Worm (Caenorhabditis elegans) whole organism, L4 larva: ENCODE measurements around the gene fos-1.

Source experiments
- F49E8.2 ChIP-seq: sonication (generic microtip); optimal IDR thresholded peaks from 2 replicates; lab custom pipeline; 2016; ENCODE audit warnings: missing compliant biosample characterization, mild to moderate bottlenecking, missing genetic modification characterization, borderline replicate concordance
- T20F7.1 ChIP-seq: fragments of 200-800 bp; sonication (Bioruptor generic); optimal IDR thresholded peaks from 2 replicates; lab custom pipeline; 2018; ENCODE audit warnings: mild to moderate bottlenecking, missing genetic modification characterization, missing compliant biosample characterization
- aha-1 ChIP-seq: fragments of 150-350 bp; peaks from one replicate; lab custom pipeline; 2014; ENCODE audit warnings: missing biosample characterization, missing genetic modification characterization
- aly-2 ChIP-seq: sonication (generic microtip); optimal IDR thresholded peaks from 2 replicates; lab custom pipeline; 2018; ENCODE audit warnings: missing biosample characterization, missing genetic modification characterization
- ama-1 ChIP-seq: fragments of 150-350 bp; optimal IDR thresholded peaks from 2 replicates; lab custom pipeline; 2014; ENCODE audit warnings: inconsistent platforms, mixed read lengths
- arid-1 ChIP-seq: fragments of 200-800 bp; sonication (Bioruptor generic); conservative IDR thresholded peaks from 2 replicates; pipeline ENCODE4 v1.3.6; 2022; ENCODE audit warnings: missing genetic modification reagents, missing genetic modification characterization, missing compliant biosample characterization
- ceh-20 ChIP-seq: fragments of 200-800 bp; sonication (Bioruptor generic); IDR thresholded peaks from 2 replicates; pipeline ENCODE4 v1.3.6; 2022; ENCODE audit warnings: missing genetic modification reagents, missing genetic modification characterization, missing compliant biosample characterization
- ceh-28 ChIP-seq: fragments of 150-350 bp; optimal IDR thresholded peaks from 2 replicates; lab custom pipeline; 2014; ENCODE audit warnings: missing biosample characterization, missing genetic modification reagents, missing genetic modification characterization
- ceh-44 ChIP-seq: fragments of 200-800 bp; sonication (Bioruptor generic); IDR thresholded peaks from 2 replicates; pipeline ENCODE4 v1.3.6; 2022; ENCODE audit warnings: missing genetic modification reagents, missing genetic modification characterization, missing compliant biosample characterization
- ceh-62 ChIP-seq: sonication (generic microtip); optimal IDR thresholded peaks from 2 replicates; lab custom pipeline; 2017; ENCODE audit warnings: missing biosample characterization, missing genetic modification characterization
- ctbp-1 ChIP-seq: fragments of 200-800 bp; sonication (Bioruptor generic); IDR thresholded peaks from 2 replicates; pipeline ENCODE4 v1.3.6; 2022; ENCODE audit warnings: missing genetic modification reagents, missing genetic modification characterization, missing compliant biosample characterization
- daf-16 ChIP-seq, 3 experiments: sonication (generic microtip); optimal IDR thresholded peaks; 2 replicates each; lab custom pipeline; 2016 to 2017; ENCODE audit warnings: missing genetic modification characterization in 3 of 3, missing genetic modification reagents in 3 of 3, mild to moderate bottlenecking in 2 of 3, missing compliant biosample characterization in 2 of 3, missing biosample characterization in 1 of 3, moderate library complexity in 1 of 3
- dmd-6 ChIP-seq: fragments of 200-800 bp; sonication (Bioruptor generic); IDR thresholded peaks from 2 replicates; pipeline ENCODE4 v1.3.6; 2022; ENCODE audit warnings: missing genetic modification reagents, missing genetic modification characterization, missing compliant biosample characterization
- dve-1 ChIP-seq: sonication (generic microtip); optimal IDR thresholded peaks from 2 replicates; lab custom pipeline; 2017; ENCODE audit warnings: antibody characterized with exemption, mild to moderate bottlenecking, missing genetic modification characterization, missing compliant biosample characterization; ENCODE audit not compliant: insufficient read depth
- gei-8 ChIP-seq: fragments of 200-800 bp; sonication (Bioruptor generic); optimal IDR thresholded peaks from 2 replicates; lab custom pipeline; 2018; ENCODE audit warnings: mild to moderate bottlenecking, missing genetic modification characterization, missing compliant biosample characterization
- hif-1 ChIP-seq, 2 experiments: sonication (generic microtip); optimal IDR thresholded peaks; 2 replicates each; lab custom pipeline; 2016 to 2017; ENCODE audit warnings: missing compliant biosample characterization in 2 of 2, missing genetic modification characterization in 2 of 2, missing genetic modification reagents in 2 of 2, missing genotype in 2 of 2, mild to moderate bottlenecking in 1 of 2
- hlh-11 ChIP-seq: fragments of 200-800 bp; sonication (Bioruptor generic); optimal IDR thresholded peaks from 2 replicates; lab custom pipeline; 2018; ENCODE audit warnings: mild to moderate bottlenecking, missing genetic modification characterization, missing compliant biosample characterization
- hlh-30 ChIP-seq: sonication (generic microtip); optimal IDR thresholded peaks from 2 replicates; lab custom pipeline; 2017; ENCODE audit warnings: antibody characterized with exemption, mild to moderate bottlenecking, missing genetic modification characterization, missing compliant biosample characterization; ENCODE audit not compliant: insufficient read depth
- hmg-1.1 ChIP-seq: fragments of 200-800 bp; sonication (Bioruptor generic); IDR thresholded peaks from 2 replicates; pipeline ENCODE4 v1.3.6; 2022; ENCODE audit warnings: missing genetic modification reagents, missing genetic modification characterization, missing compliant biosample characterization
- jun-1 ChIP-seq: fragments of 150-350 bp; optimal IDR thresholded peaks from 2 replicates; lab custom pipeline; 2014; ENCODE audit warnings: missing biosample characterization, missing genetic modification reagents, missing genetic modification characterization
- lin-13 ChIP-seq: fragments of 150-350 bp; optimal IDR thresholded peaks from 2 replicates; lab custom pipeline; 2014; ENCODE audit warnings: missing biosample characterization, missing genetic modification reagents, missing genetic modification characterization
- lin-15B ChIP-seq: fragments of 150-350 bp; sonication (generic microtip); optimal IDR thresholded peaks from 3 replicates; lab custom pipeline; 2014; ENCODE audit warnings: missing biosample characterization, missing genetic modification characterization
- lin-29 ChIP-seq: fragments of 200-800 bp; sonication (Bioruptor generic); IDR thresholded peaks from 2 replicates; pipeline ENCODE4 v1.3.6; 2022; ENCODE audit warnings: missing genetic modification reagents, missing genetic modification characterization, missing compliant biosample characterization
- lsy-2 ChIP-seq, 2 experiments: fragments of 150-350 bp in 1 of 2; sonication (generic microtip) in 1 of 2; optimal IDR thresholded peaks; 2 replicates each; lab custom pipeline; 2014 to 2017; ENCODE audit warnings: missing biosample characterization in 2 of 2, missing genetic modification characterization in 2 of 2
- madf-5 ChIP-seq, 2 experiments: fragments of 200-800 bp; sonication (Bioruptor generic); IDR thresholded peaks; 2 replicates each; pipeline ENCODE4 v1.3.6; 2022; ENCODE audit warnings: missing compliant biosample characterization in 2 of 2, missing genetic modification characterization in 2 of 2
- madf-9 ChIP-seq: fragments of 200-800 bp; sonication (Bioruptor generic); conservative IDR thresholded peaks from 2 replicates; pipeline ENCODE4 v1.3.6; 2022; ENCODE audit warnings: missing genetic modification reagents, missing genetic modification characterization, missing compliant biosample characterization
- mdl-1 ChIP-seq, 2 experiments: fragments of 150-350 bp in 1 of 2; sonication (generic microtip) in 1 of 2; optimal IDR thresholded peaks; 2 replicates each; lab custom pipeline; 2014 to 2017; ENCODE audit warnings: missing biosample characterization in 2 of 2, missing genetic modification characterization in 2 of 2
- mdt-29 ChIP-seq: fragments of 200-800 bp; sonication (Bioruptor generic); IDR thresholded peaks from 2 replicates; pipeline ENCODE4 v1.3.6; 2022; ENCODE audit warnings: missing genetic modification reagents, missing genetic modification characterization, missing compliant biosample characterization
- mep-1 ChIP-seq: fragments of 150-350 bp; sonication (generic microtip); optimal IDR thresholded peaks from 3 replicates; lab custom pipeline; 2014; ENCODE audit warnings: missing biosample characterization, missing genetic modification characterization
- mxl-3 ChIP-seq: fragments of 200-800 bp; sonication (Bioruptor generic); optimal IDR thresholded peaks from 2 replicates; lab custom pipeline; 2018; ENCODE audit warnings: mild to moderate bottlenecking, missing genetic modification characterization, missing compliant biosample characterization
- nhr-11 ChIP-seq: fragments of 150-350 bp; optimal IDR thresholded peaks from 2 replicates; lab custom pipeline; 2014; ENCODE audit warnings: missing biosample characterization, missing genetic modification characterization
- nhr-237 ChIP-seq: sonication (generic microtip); optimal IDR thresholded peaks from 2 replicates; lab custom pipeline; 2017; ENCODE audit warnings: missing biosample characterization, missing genetic modification characterization
- nhr-25 ChIP-seq: sonication (generic microtip); optimal IDR thresholded peaks from 2 replicates; lab custom pipeline; 2017; ENCODE audit warnings: missing genetic modification characterization, mild to moderate bottlenecking, missing compliant biosample characterization, antibody characterized with exemption, moderate library complexity, borderline replicate concordance; ENCODE audit not compliant: insufficient read depth
- nhr-28 ChIP-seq: fragments of 150-350 bp; optimal IDR thresholded peaks from 2 replicates; lab custom pipeline; 2014; ENCODE audit warnings: missing biosample characterization, missing genetic modification characterization
- nhr-42 ChIP-seq: fragments of 200-800 bp; sonication (Bioruptor generic); IDR thresholded peaks from 2 replicates; pipeline ENCODE4 v1.3.6; 2022; ENCODE audit warnings: missing genetic modification characterization, missing compliant biosample characterization
- nhr-48 ChIP-seq: sonication (generic microtip); optimal IDR thresholded peaks from 2 replicates; lab custom pipeline; 2016; ENCODE audit warnings: mild to moderate bottlenecking, missing genetic modification characterization, missing compliant biosample characterization
- nhr-77 ChIP-seq: fragments of 150-350 bp; optimal IDR thresholded peaks from 2 replicates; lab custom pipeline; 2014; ENCODE audit warnings: missing biosample characterization, missing genetic modification characterization
- pha-4 ChIP-seq, 2 experiments: fragments of 150-350 bp in 1 of 2; fragments of 200-800 bp in 1 of 2; sonication (Bioruptor generic) in 1 of 2; IDR thresholded peaks in 1 of 2; optimal IDR thresholded peaks in 1 of 2; 2 replicates each; pipeline versions ENCODE4 v1.3.6 to Lab custom; 2014 to 2022; ENCODE audit warnings: missing genetic modification characterization in 2 of 2, missing genetic modification reagents in 2 of 2, missing biosample characterization in 1 of 2, missing compliant biosample characterization in 1 of 2
- php-3 ChIP-seq: fragments of 200-800 bp; sonication (Bioruptor generic); IDR thresholded peaks from 2 replicates; pipeline ENCODE4 v1.3.6; 2022; ENCODE audit warnings: missing genetic modification reagents, missing genetic modification characterization, missing compliant biosample characterization
- pqm-1 ChIP-seq: sonication (generic microtip); optimal IDR thresholded peaks from 2 replicates; lab custom pipeline; 2017; ENCODE audit warnings: missing biosample characterization, missing genetic modification characterization
- rbr-2 ChIP-seq: sonication (generic microtip); optimal IDR thresholded peaks from 2 replicates; lab custom pipeline; 2016; ENCODE audit warnings: missing genotype, missing genetic modification characterization, missing compliant biosample characterization
- saeg-2 ChIP-seq: fragments of 200-800 bp; sonication (Bioruptor generic); IDR thresholded peaks from 2 replicates; pipeline ENCODE4 v1.3.6; 2022; ENCODE audit warnings: missing genetic modification reagents, missing genetic modification characterization, missing compliant biosample characterization
- set-16 ChIP-seq: fragments of 200-800 bp; sonication (Bioruptor generic); IDR thresholded peaks from 2 replicates; pipeline ENCODE4 v1.3.6; 2022; ENCODE audit warnings: missing genetic modification reagents, missing genetic modification characterization, missing compliant biosample characterization
- snpc-1.2 ChIP-seq: fragments of 200-800 bp; sonication (Bioruptor generic); IDR thresholded peaks from 2 replicates; pipeline ENCODE4 v1.3.6; 2022; ENCODE audit warnings: missing genetic modification reagents, missing genetic modification characterization, missing compliant biosample characterization
- spr-1 ChIP-seq: sonication (generic microtip); optimal IDR thresholded peaks from 2 replicates; lab custom pipeline; 2016; ENCODE audit warnings: mild to moderate bottlenecking, missing genetic modification characterization, missing compliant biosample characterization
- tag-97 ChIP-seq: fragments of 200-800 bp; sonication (Bioruptor generic); IDR thresholded peaks from 2 replicates; pipeline ENCODE4 v1.3.6; 2022; ENCODE audit warnings: missing genetic modification characterization, missing compliant biosample characterization
- unc-62 ChIP-seq, 3 experiments: fragments of 150-350 bp in 1 of 3; sonication (generic microtip); optimal IDR thresholded peaks in 2 of 3; peaks in 1 of 3; 1 replicate in 1 of 3; 2 replicates in 2 of 3; lab custom pipeline; 2014 to 2017; ENCODE audit warnings: missing biosample characterization in 3 of 3, missing genetic modification characterization in 3 of 3, missing genetic modification reagents in 3 of 3, missing genotype in 1 of 3
- zag-1 ChIP-seq: fragments of 150-350 bp; optimal IDR thresholded peaks from 2 replicates; lab custom pipeline; 2014; ENCODE audit warnings: missing biosample characterization, missing genetic modification characterization

Gene fos-1

DNA sequence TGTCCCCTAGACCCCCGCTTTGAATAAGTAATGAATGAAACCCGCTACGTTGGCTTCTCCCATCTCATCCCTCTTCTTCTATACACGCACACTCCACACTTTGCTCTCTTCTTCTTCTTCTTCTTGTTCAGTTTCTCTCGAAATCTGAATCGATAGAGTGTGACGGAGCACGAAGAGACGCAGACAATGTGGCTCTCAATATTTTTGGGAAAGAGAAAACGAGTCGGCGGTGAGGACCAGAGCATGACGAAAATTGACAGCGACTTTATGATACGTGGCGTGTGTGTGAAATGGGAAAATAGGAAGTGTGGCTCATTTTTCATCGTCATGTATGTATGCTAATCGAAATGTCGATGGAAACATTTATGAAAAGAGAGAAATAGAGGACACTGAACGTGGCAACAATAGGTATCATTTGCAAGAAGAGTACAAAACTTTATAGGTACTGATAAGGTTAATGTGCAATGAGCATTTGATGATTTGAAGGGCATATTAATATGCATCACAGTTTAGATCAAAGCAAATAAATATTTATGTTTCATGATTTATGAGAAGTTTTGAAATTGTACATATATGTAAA lies 11.8 kb upstream of the fos-1 start:
- TF ChIP-seq set-16, result no peak
- TF ChIP-seq mxl-3 (GFP tag; lab: Kevin White, UChicago), result peak; percentile 34
- TF ChIP-seq hmg-1.1 (GFP tag; lab: Robert Waterston, UW), result peak; percentile 69
- TF ChIP-seq hlh-11 (tag; lab: Kevin White, UChicago), result peak; percentile 43
- TF ChIP-seq arid-1 (GFP tag; lab: Robert Waterston, UW), result no peak
- peak; percentile 83 for TF ChIP-seq php-3 (GFP tag; lab: Robert Waterston, UW)
- TF ChIP-seq lin-13 (GFP tag; lab: Kevin White, UChicago), result no peak
- TF ChIP-seq unc-62 (GFP tag; optimal IDR thresholded peaks at IDR 0.05 in 1 of 2; lab: Kevin White, UChicago), result peak in 1 of 2 experiments; percentile 97
- no peak for TF ChIP-seq unc-62 (tag; optimal IDR thresholded peaks at IDR 0.05; lab: Kevin White, UChicago)
- no peak for TF ChIP-seq spr-1
- no peak for TF ChIP-seq snpc-1.2 (GFP tag; lab: Robert Waterston, UW)
- TF ChIP-seq nhr-25 (tag; lab: Kevin White, UChicago), result no peak
- TF ChIP-seq hlh-30 (tag; lab: Kevin White, UChicago), result peak; percentile 78
- TF ChIP-seq pha-4 (GFP tag; IDR thresholded peaks at IDR 0.05; lab: Robert Waterston, UW), result no peak
- no peak for TF ChIP-seq pha-4 (tag; optimal IDR thresholded peaks at IDR 0.05; lab: Kevin White, UChicago)
- TF ChIP-seq nhr-48 (tag; lab: Kevin White, UChicago), result peak; percentile 37
- TF ChIP-seq pqm-1 (tag; lab: Kevin White, UChicago), result peak; percentile 61
- TF ChIP-seq saeg-2 (GFP tag; lab: Robert Waterston, UW), result no peak
- no peak for TF ChIP-seq zag-1 (tag; lab: Kevin White, UChicago)
- TF ChIP-seq lsy-2 (tag; optimal IDR thresholded peaks at IDR 0.05; lab: Kevin White, UChicago), result peak in 1 of 2 experiments; percentile 53
- TF ChIP-seq T20F7.1 (GFP tag; lab: Kevin White, UChicago), result peak; percentile 30
- TF ChIP-seq nhr-11 (tag; lab: Kevin White, UChicago), result peak; percentile 67
- TF ChIP-seq lin-29 (GFP tag; lab: Robert Waterston, UW), result no peak
- TF ChIP-seq aly-2 (tag; lab: Kevin White, UChicago), result no peak
- TF ChIP-seq tag-97 (GFP tag; lab: Robert Waterston, UW), result no peak
- peak; percentile 80 for TF ChIP-seq nhr-28 (tag; lab: Kevin White, UChicago)
- peak; percentile 49; the same call in 1 of the 2 replicates for TF ChIP-seq ceh-20 (GFP tag; lab: Robert Waterston, UW)
- peak; percentile 3 for TF ChIP-seq nhr-77
- TF ChIP-seq daf-16 (GFP tag; optimal IDR thresholded peaks at IDR 0.05; lab: Kevin White, UChicago), result no peak
- TF ChIP-seq daf-16 (tag; optimal IDR thresholded peaks at IDR 0.05; lab: Kevin White, UChicago), result peak; percentile 68
- no peak for TF ChIP-seq madf-5 (GFP tag; IDR thresholded peaks at IDR 0.05; lab: Robert Waterston, UW)
- no peak for TF ChIP-seq mdt-29
- no peak for TF ChIP-seq lin-15B (tag; lab: Kevin White, UChicago)
- peak; percentile 65 for TF ChIP-seq dmd-6
- peak; percentile 67 for TF ChIP-seq mep-1
- TF ChIP-seq ctbp-1 (GFP tag; lab: Robert Waterston, UW), result peak; percentile 56; the same call in 1 of the 2 replicates
- TF ChIP-seq F49E8.2 (tag; lab: Kevin White, UChicago), result no peak
- peak; percentile 24 for TF ChIP-seq dve-1 (tag; lab: Kevin White, UChicago)
- TF ChIP-seq hif-1 (tag; optimal IDR thresholded peaks at IDR 0.05; lab: Kevin White, UChicago), result peak in 1 of 2 experiments; percentile 7
- TF ChIP-seq rbr-2 (tag; lab: Kevin White, UChicago), result peak; percentile 49
- TF ChIP-seq ceh-28 (tag; lab: Kevin White, UChicago), result peak; percentile 27
- TF ChIP-seq madf-9 (GFP tag; lab: Robert Waterston, UW), result no peak
- TF ChIP-seq ceh-44, result no peak
- no peak for TF ChIP-seq jun-1 (tag; lab: Kevin White, UChicago)
- no peak for TF ChIP-seq ceh-62 (tag; lab: Kevin White, UChicago)
- TF ChIP-seq aha-1, result peak; percentile 96
- TF ChIP-seq gei-8 (GFP tag; lab: Kevin White, UChicago), result no peak
- TF ChIP-seq nhr-237, result no peak
- peak in 1 of 2 experiments; percentile 43 for TF ChIP-seq mdl-1 (tag; optimal IDR thresholded peaks at IDR 0.05; lab: Kevin White, UChicago)
- TF ChIP-seq nhr-42 (GFP tag; lab: Robert Waterston, UW), result no peak
- no peak for TF ChIP-seq ama-1
